Worm (Caenorhabditis elegans) whole organism, L1 larva: ENCODE data around the gene K07F5.16.

ENCODE experiments used
- C04F5.9 ChIP-seq: sonication (generic microtip); optimal IDR thresholded peaks from 2 replicates; lab custom pipeline; 2016; ENCODE audit warnings: missing genetic modification characterization, missing compliant biosample characterization
- Y116A8C.19 ChIP-seq: sonication (generic microtip); optimal IDR thresholded peaks from 2 replicates; lab custom pipeline; 2016; ENCODE audit warnings: missing compliant biosample characterization, missing genetic modification characterization, borderline replicate concordance
- alr-1 ChIP-seq: fragments of 200-800 bp; sonication (Bioruptor generic); optimal IDR thresholded peaks from 2 replicates; lab custom pipeline; 2018; ENCODE audit warnings: borderline replicate concordance, mild to moderate bottlenecking, missing genetic modification characterization, missing compliant biosample characterization
- aly-2 ChIP-seq: fragments of 150-350 bp; optimal IDR thresholded peaks from 2 replicates; lab custom pipeline; 2014; ENCODE audit warnings: missing biosample characterization, missing genetic modification characterization
- ama-1 ChIP-seq: fragments of 150-350 bp; optimal IDR thresholded peaks from 2 replicates; lab custom pipeline; 2014
- blmp-1 ChIP-seq: fragments of 150-350 bp; optimal IDR thresholded peaks from 2 replicates; lab custom pipeline; 2014; ENCODE audit warnings: missing biosample characterization, missing genetic modification characterization
- ceh-63 ChIP-seq: fragments of 200-800 bp; sonication (Bioruptor generic); optimal IDR thresholded peaks from 2 replicates; lab custom pipeline; 2018; ENCODE audit warnings: mild to moderate bottlenecking, missing genetic modification characterization, missing compliant biosample characterization
- ceh-8 ChIP-seq: fragments of 200-800 bp; sonication (Bioruptor generic); optimal IDR thresholded peaks from 2 replicates; lab custom pipeline; 2018; ENCODE audit warnings: mild to moderate bottlenecking, missing genetic modification characterization, moderate library complexity, missing compliant biosample characterization
- ceh-82 ChIP-seq, 3 experiments: fragments of 150-350 bp in 1 of 3; sonication (generic microtip) in 2 of 3; optimal IDR thresholded peaks; 2 replicates each; lab custom pipeline; 2014 to 2017; ENCODE audit warnings: missing biosample characterization in 3 of 3, missing genetic modification characterization in 3 of 3
- ceh-88 ChIP-seq: fragments of 200-800 bp; sonication (Bioruptor generic); IDR thresholded peaks from 2 replicates; pipeline ENCODE4 v1.3.6; 2022; ENCODE audit warnings: missing genetic modification characterization, missing compliant biosample characterization
- ceh-90 ChIP-seq: sonication (generic microtip); optimal IDR thresholded peaks from 2 replicates; lab custom pipeline; 2016; ENCODE audit warnings: missing genetic modification characterization, missing compliant biosample characterization
- ces-1 ChIP-seq: fragments of 150-350 bp; optimal IDR thresholded peaks from 2 replicates; lab custom pipeline; 2014; ENCODE audit warnings: missing biosample characterization, missing genetic modification reagents, missing genetic modification characterization
- dpl-1 ChIP-seq, 3 experiments: fragments of 150-350 bp in 2 of 3; sonication (generic microtip) in 1 of 3; optimal IDR thresholded peaks; 2 replicates each; lab custom pipeline; 2014 to 2017; ENCODE audit warnings: missing biosample characterization in 3 of 3, missing genetic modification characterization in 3 of 3, missing genetic modification reagents in 3 of 3
- efl-3 ChIP-seq: fragments of 200-800 bp; sonication (Bioruptor generic); optimal IDR thresholded peaks from 2 replicates; lab custom pipeline; 2018; ENCODE audit warnings: mild to moderate bottlenecking, missing genetic modification characterization, missing compliant biosample characterization
- egl-13 ChIP-seq: sonication (generic microtip); optimal IDR thresholded peaks from 2 replicates; lab custom pipeline; 2016; ENCODE audit warnings: missing genotype, missing genetic modification reagents, missing genetic modification characterization, missing compliant biosample characterization
- egl-27 ChIP-seq, 2 experiments: fragments of 150-350 bp in 1 of 2; sonication (generic microtip); optimal IDR thresholded peaks; 3 replicates each; lab custom pipeline; 2017 to 2018; ENCODE audit warnings: missing biosample characterization in 2 of 2, missing genetic modification characterization in 2 of 2, missing genetic modification reagents in 2 of 2
- fkh-10 ChIP-seq: sonication (generic microtip); optimal IDR thresholded peaks from 2 replicates; lab custom pipeline; 2017; ENCODE audit warnings: missing biosample characterization, missing genetic modification reagents, missing genetic modification characterization
- fkh-4 ChIP-seq: sonication (generic microtip); optimal IDR thresholded peaks from 2 replicates; lab custom pipeline; 2016; ENCODE audit warnings: missing compliant biosample characterization, missing genetic modification characterization, borderline replicate concordance
- fkh-8 ChIP-seq: sonication (generic microtip); optimal IDR thresholded peaks from 2 replicates; lab custom pipeline; 2016; ENCODE audit warnings: mild to moderate bottlenecking, missing genetic modification characterization, missing compliant biosample characterization
- hlh-17 ChIP-seq: fragments of 200-800 bp; sonication (Bioruptor generic); optimal IDR thresholded peaks from 2 replicates; lab custom pipeline; 2018; ENCODE audit warnings: missing genetic modification characterization, mild to moderate bottlenecking, missing compliant biosample characterization, moderate library complexity, borderline replicate concordance
- jun-1 ChIP-seq: fragments of 150-350 bp; optimal IDR thresholded peaks from 2 replicates; lab custom pipeline; 2014; ENCODE audit warnings: missing biosample characterization, missing genetic modification reagents, missing genetic modification characterization
- lin-13 ChIP-seq: fragments of 150-350 bp; optimal IDR thresholded peaks from 2 replicates; lab custom pipeline; 2014; ENCODE audit warnings: missing biosample characterization, missing genetic modification reagents, missing genetic modification characterization
- lin-15B ChIP-seq: fragments of 150-350 bp; sonication (generic microtip); optimal IDR thresholded peaks from 3 replicates; lab custom pipeline; 2014; ENCODE audit warnings: missing biosample characterization, missing genetic modification characterization
- lin-35 ChIP-seq, 2 experiments: fragments of 150-350 bp; optimal IDR thresholded peaks; 2 replicates each; lab custom pipeline; 2014; ENCODE audit warnings: missing biosample characterization in 2 of 2, missing genetic modification characterization in 2 of 2, missing genetic modification reagents in 2 of 2
- lsy-2 ChIP-seq, 2 experiments: fragments of 150-350 bp; optimal IDR thresholded peaks; 2 replicates each; lab custom pipeline; 2014; ENCODE audit warnings: missing biosample characterization in 2 of 2, missing genetic modification characterization in 2 of 2
- mab-9 ChIP-seq: fragments of 200-800 bp; sonication (Bioruptor generic); IDR thresholded peaks from 2 replicates; pipeline ENCODE4 v1.3.6; 2022; ENCODE audit warnings: missing genetic modification reagents, missing genetic modification characterization, missing compliant biosample characterization
- mdl-1 ChIP-seq, 2 experiments: fragments of 150-350 bp; optimal IDR thresholded peaks; 2 replicates each; lab custom pipeline; 2014 to 2017; ENCODE audit warnings: missing biosample characterization in 2 of 2, missing genetic modification characterization in 2 of 2, inconsistent platforms in 1 of 2
- nhr-11 ChIP-seq: fragments of 150-350 bp; optimal IDR thresholded peaks from 2 replicates; lab custom pipeline; 2014; ENCODE audit warnings: missing biosample characterization, missing genetic modification characterization
- nhr-19 ChIP-seq: fragments of 200-800 bp; sonication (Bioruptor generic); conservative IDR thresholded peaks from 2 replicates; pipeline ENCODE4 v1.3.6; 2022; ENCODE audit warnings: missing genetic modification characterization, missing compliant biosample characterization
- nhr-20 ChIP-seq: sonication (generic microtip); optimal IDR thresholded peaks from 2 replicates; lab custom pipeline; 2016; ENCODE audit warnings: mild to moderate bottlenecking, missing genetic modification characterization, missing compliant biosample characterization
- nhr-237 ChIP-seq: fragments of 150-350 bp; optimal IDR thresholded peaks from 2 replicates; lab custom pipeline; 2014; ENCODE audit warnings: missing biosample characterization, missing genetic modification characterization
- nhr-28 ChIP-seq: fragments of 150-350 bp; optimal IDR thresholded peaks from 2 replicates; lab custom pipeline; 2014; ENCODE audit warnings: missing biosample characterization, missing genetic modification characterization
- nhr-76 ChIP-seq: sonication (generic microtip); optimal IDR thresholded peaks from 2 replicates; lab custom pipeline; 2017; ENCODE audit warnings: missing biosample characterization, missing genetic modification characterization
- nhr-90 ChIP-seq: sonication (generic microtip); optimal IDR thresholded peaks from 2 replicates; lab custom pipeline; 2016; ENCODE audit warnings: mild to moderate bottlenecking, missing genetic modification characterization, missing compliant biosample characterization; ENCODE audit not compliant: poor library complexity
- pag-3 ChIP-seq: sonication (generic microtip); optimal IDR thresholded peaks from 2 replicates; lab custom pipeline; 2017; ENCODE audit warnings: missing genetic modification characterization, mild to moderate bottlenecking, missing compliant biosample characterization, antibody characterized with exemption, borderline replicate concordance; ENCODE audit not compliant: insufficient read depth
- pax-3 ChIP-seq: fragments of 200-800 bp; sonication (Bioruptor generic); optimal IDR thresholded peaks from 2 replicates; lab custom pipeline; 2018; ENCODE audit warnings: mild to moderate bottlenecking, missing genetic modification characterization, moderate library complexity, missing compliant biosample characterization
- snpc-4 ChIP-seq: fragments of 150-350 bp; optimal IDR thresholded peaks from 2 replicates; lab custom pipeline; 2014; ENCODE audit warnings: missing biosample characterization, missing genetic modification characterization
- snu-23 ChIP-seq: sonication (generic microtip); optimal IDR thresholded peaks from 2 replicates; lab custom pipeline; 2016; ENCODE audit warnings: missing genetic modification characterization, missing compliant biosample characterization
- sox-4 ChIP-seq: sonication (generic microtip); optimal IDR thresholded peaks from 2 replicates; lab custom pipeline; 2016; ENCODE audit warnings: missing genetic modification characterization, missing compliant biosample characterization
- sptf-1 ChIP-seq: fragments of 150-350 bp; optimal IDR thresholded peaks from 2 replicates; lab custom pipeline; 2014; ENCODE audit warnings: missing biosample characterization, missing genetic modification characterization
- swsn-7 ChIP-seq: sonication (generic microtip); optimal IDR thresholded peaks from 2 replicates; lab custom pipeline; 2016; ENCODE audit warnings: missing genetic modification characterization, missing compliant biosample characterization
- tlp-1 ChIP-seq: fragments of 150-350 bp; optimal IDR thresholded peaks from 2 replicates; lab custom pipeline; 2014; ENCODE audit warnings: missing biosample characterization, missing genetic modification characterization
- unc-30 ChIP-seq: sonication (generic microtip); optimal IDR thresholded peaks from 2 replicates; lab custom pipeline; 2017; ENCODE audit warnings: missing biosample characterization, missing genetic modification characterization
- unc-62 ChIP-seq: fragments of 150-350 bp; optimal IDR thresholded peaks from 2 replicates; lab custom pipeline; 2014; ENCODE audit warnings: missing biosample characterization, missing genetic modification reagents, missing genetic modification characterization
- unc-86 ChIP-seq: sonication (generic microtip); optimal IDR thresholded peaks from 2 replicates; lab custom pipeline; 2016; ENCODE audit warnings: missing genetic modification characterization, missing compliant biosample characterization
- unc-98 ChIP-seq: fragments of 200-800 bp; sonication (Bioruptor generic); IDR thresholded peaks from 2 replicates; pipeline ENCODE4 v1.3.6; 2022; ENCODE audit warnings: missing genetic modification characterization, missing compliant biosample characterization
- vab-15 ChIP-seq: sonication (generic microtip); optimal IDR thresholded peaks from 2 replicates; lab custom pipeline; 2017; ENCODE audit warnings: missing genotype, mild to moderate bottlenecking, missing genetic modification characterization, missing compliant biosample characterization
- zag-1 ChIP-seq: fragments of 150-350 bp; optimal IDR thresholded peaks from 2 replicates; lab custom pipeline; 2014; ENCODE audit warnings: missing biosample characterization, missing genetic modification characterization
- zip-4 ChIP-seq: fragments of 200-800 bp; sonication (Bioruptor generic); optimal IDR thresholded peaks from 2 replicates; lab custom pipeline; 2018; ENCODE audit warnings: mild to moderate bottlenecking, missing genetic modification characterization, moderate library complexity, missing compliant biosample characterization
- ztf-11 ChIP-seq, 2 experiments: sonication (generic microtip); optimal IDR thresholded peaks; 2 replicates each; lab custom pipeline; 2016 to 2017; ENCODE audit warnings: missing genetic modification characterization in 2 of 2, missing biosample characterization in 1 of 2, missing compliant biosample characterization in 1 of 2
- ztf-4 ChIP-seq: fragments of 150-350 bp; optimal IDR thresholded peaks from 2 replicates; lab custom pipeline; 2014; ENCODE audit warnings: missing biosample characterization, missing genetic modification characterization

Gene K07F5.16

DNA sequence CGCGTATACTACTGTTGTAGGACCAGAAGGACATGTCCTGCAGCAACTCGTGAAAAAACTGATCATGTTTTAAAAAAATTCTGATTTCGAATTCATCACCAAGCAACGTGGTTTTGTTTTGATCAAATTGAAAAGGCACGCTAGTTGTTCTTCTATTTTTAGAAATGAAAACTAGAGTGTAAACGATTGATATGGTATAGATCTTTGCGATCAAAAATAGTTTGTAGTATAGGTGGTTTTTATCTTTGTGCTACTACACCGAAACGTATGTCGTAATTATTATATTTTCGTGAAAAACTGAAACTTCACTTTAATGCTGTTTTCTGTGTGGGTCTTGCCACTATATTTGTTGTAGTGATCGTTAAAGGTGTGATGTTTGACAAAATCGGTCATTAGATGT, 2.9 kb downstream of the K07F5.16 start:
- no peak for TF ChIP-seq fkh-8 (tag; lab: Kevin White, UChicago)
- TF ChIP-seq tlp-1 = no peak
- peak; percentile 59 for TF ChIP-seq nhr-20

DNA sequence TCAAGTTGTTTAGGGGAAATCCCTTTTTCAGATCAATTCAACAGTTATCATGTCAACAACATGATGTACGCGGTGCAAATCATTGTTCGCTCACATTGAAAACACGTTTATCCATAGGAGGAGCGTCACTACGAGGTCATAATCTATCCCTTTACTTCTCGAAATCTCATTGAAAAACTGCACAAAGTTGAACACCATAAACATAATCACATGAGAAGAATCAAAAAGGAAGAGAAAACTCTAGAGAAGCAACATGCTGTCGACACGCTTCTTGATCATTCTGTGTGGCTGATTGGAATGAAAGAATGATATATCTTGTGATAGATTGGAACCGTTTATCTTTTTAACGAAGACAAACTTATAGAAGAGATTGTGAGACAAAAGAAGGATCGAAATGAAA, 4.0 kb downstream of the K07F5.16 start:
- peak in 1 of 2 experiments; percentile 64 for TF ChIP-seq mdl-1 (tag; optimal IDR thresholded peaks at IDR 0.05; lab: Kevin White, UChicago)
- TF ChIP-seq egl-13 (tag; lab: Kevin White, UChicago) = no peak
- TF ChIP-seq unc-98 (GFP tag; lab: Robert Waterston, UW) = no peak
- TF ChIP-seq fkh-10 (GFP tag; lab: Kevin White, UChicago) = no peak
- TF ChIP-seq ces-1 (GFP tag; lab: Kevin White, UChicago) = no peak
- TF ChIP-seq fkh-8 (tag; lab: Kevin White, UChicago) = no peak
- TF ChIP-seq sox-4 (tag; lab: Kevin White, UChicago) = no peak
- peak in 1 of 2 experiments; percentile 74 for TF ChIP-seq lin-35 (GFP tag; optimal IDR thresholded peaks at IDR 0.05; lab: Kevin White, UChicago)
- no peak for TF ChIP-seq C04F5.9 (tag; lab: Kevin White, UChicago)
- TF ChIP-seq zag-1 (tag; lab: Kevin White, UChicago) = no peak
- no peak for TF ChIP-seq snpc-4
- no peak for TF ChIP-seq swsn-7
- TF ChIP-seq nhr-20 = peak; percentile 96
- no peak for TF ChIP-seq sptf-1 (tag; lab: Kevin White, UChicago)
- peak; percentile 87 for TF ChIP-seq nhr-19
- no peak for TF ChIP-seq pax-3 (tag; lab: Kevin White, UChicago)
- TF ChIP-seq fkh-4 (tag; lab: Kevin White, UChicago) = no peak
- 0 out of 2 replicates have a peak, but pooled peaks have one; percentile 21 for TF ChIP-seq ceh-88 (GFP tag; lab: Robert Waterston, UW)
- TF ChIP-seq mab-9 (GFP tag; lab: Robert Waterston, UW) = no peak
- TF ChIP-seq egl-27 (tag; optimal IDR thresholded peaks at IDR 0.05; lab: Kevin White, UChicago) = no peak
- no peak for TF ChIP-seq zip-4 (GFP tag; lab: Kevin White, UChicago)
- no peak for TF ChIP-seq nhr-237 (tag; lab: Kevin White, UChicago)
- TF ChIP-seq ama-1 = no peak
- TF ChIP-seq alr-1 (tag; lab: Kevin White, UChicago) = no peak
- no peak for TF ChIP-seq aly-2 (tag; lab: Kevin White, UChicago)
- TF ChIP-seq lsy-2 (tag; optimal IDR thresholded peaks at IDR 0.05; lab: Kevin White, UChicago) = peak; percentile 61 to 74
- peak in 1 of 3 experiments; percentile 28 for TF ChIP-seq dpl-1 (GFP tag; optimal IDR thresholded peaks at IDR 0.05; lab: Kevin White, UChicago)
- TF ChIP-seq efl-3 (GFP tag; lab: Kevin White, UChicago) = no peak
- TF ChIP-seq ztf-4 (tag; lab: Kevin White, UChicago) = peak; percentile 62
- no peak for TF ChIP-seq nhr-11
- TF ChIP-seq nhr-28 (tag; lab: Kevin White, UChicago) = no peak
- peak; percentile 94 for TF ChIP-seq blmp-1 (tag; lab: Kevin White, UChicago)
- TF ChIP-seq hlh-17 (GFP tag; lab: Kevin White, UChicago) = no peak
- TF ChIP-seq tlp-1 = no peak
- peak; percentile 87 for TF ChIP-seq nhr-90 (tag; lab: Kevin White, UChicago)
- TF ChIP-seq unc-30 = no peak
- no peak for TF ChIP-seq unc-62 (GFP tag; lab: Kevin White, UChicago)
- TF ChIP-seq ztf-11 (tag; optimal IDR thresholded peaks at IDR 0.05; lab: Kevin White, UChicago) = no peak
- TF ChIP-seq ceh-82 (tag; optimal IDR thresholded peaks at IDR 0.05; lab: Kevin White, UChicago) = no peak
- TF ChIP-seq lin-13 (GFP tag; lab: Kevin White, UChicago) = peak; percentile 36
- no peak for TF ChIP-seq vab-15
- TF ChIP-seq lin-15B (tag; lab: Kevin White, UChicago) = no peak
- TF ChIP-seq ceh-8 (GFP tag; lab: Kevin White, UChicago) = no peak
- no peak for TF ChIP-seq ceh-90 (tag; lab: Kevin White, UChicago)
- TF ChIP-seq nhr-76 (tag; lab: Kevin White, UChicago) = no peak
- peak; percentile 86 for TF ChIP-seq snu-23 (GFP tag; lab: Kevin White, UChicago)
- no peak for TF ChIP-seq unc-86 (tag; lab: Kevin White, UChicago)
- no peak for TF ChIP-seq pag-3
- no peak for TF ChIP-seq jun-1
- no peak for TF ChIP-seq Y116A8C.19 (tag; lab: Kevin White, UChicago)
- no peak for TF ChIP-seq ceh-63
